Fruit fly (Drosophila melanogaster): ENCODE measurements around the gene CG45690.

CG45690 gene

dm6 chr2L:10682912-10683311 is 24.8 kb downstream of the CG45690 start:
- TF ChIP-seq fkh (GFP tag; optimal IDR thresholded peaks at IDR 0.05) (no peak), CG6792 (GFP tag; optimal IDR thresholded peaks at IDR 0.05) (no peak), Smox (GFP tag; optimal IDR thresholded peaks at IDR 0.05) (no peak), CG6276 (GFP tag; optimal IDR thresholded peaks at IDR 0.05) (no peak), CG6163 (GFP tag; IDR thresholded peaks at IDR 0.05) (no peak), eg (GFP tag; IDR thresholded peaks at IDR 0.05) (no peak), pdm3 (GFP tag; optimal IDR thresholded peaks at IDR 0.05) (no peak), acj6 (GFP tag; optimal IDR thresholded peaks at IDR 0.05) (no peak), Ets21C (GFP tag; optimal IDR thresholded peaks at IDR 0.05) (no peak), Eip78C (GFP tag) (no peak), CG11902 (GFP tag; optimal IDR thresholded peaks at IDR 0.05) (no peak), CG34406 (GFP tag; optimal IDR thresholded peaks at IDR 0.05) (no peak), OdsH (GFP tag; optimal IDR thresholded peaks at IDR 0.05) (no peak), topi (GFP tag; optimal IDR thresholded peaks at IDR 0.05) (no peak)

DNA sequence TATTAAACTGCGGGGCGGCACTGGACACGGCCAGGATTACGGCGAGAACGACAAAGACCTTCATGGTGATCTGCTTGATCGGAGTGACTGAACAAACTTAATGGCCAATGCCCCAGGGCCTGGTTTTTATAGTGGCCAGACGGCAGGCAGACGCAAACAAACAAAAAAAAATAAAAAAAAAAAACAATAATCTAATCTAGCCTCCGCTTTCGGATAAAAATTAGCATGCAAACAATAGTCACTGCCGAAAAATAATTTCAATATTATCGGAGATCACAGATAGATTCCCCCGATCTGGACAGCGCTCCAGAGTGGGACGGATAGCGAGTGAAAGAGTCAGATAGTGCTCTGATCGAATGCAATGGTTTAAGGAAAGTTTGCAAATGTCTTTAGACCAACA is 26.2 kb downstream of the CG45690 start, which contains the start of gene CG7299:
Gene CG7299 (minus strand): TSS at position 101 of the 400 bp plus-strand sequence.
- no peak for TF ChIP-seq CG11762 (GFP tag; optimal IDR thresholded peaks at IDR 0.05; ENCODE audit: insufficient read depth)
- no peak for TF ChIP-seq vri (GFP tag; optimal IDR thresholded peaks at IDR 0.05)
- no peak for TF ChIP-seq net (GFP tag; optimal IDR thresholded peaks at IDR 0.05)
- no peak for TF ChIP-seq CG11902 (GFP tag; optimal IDR thresholded peaks at IDR 0.05)
- no peak for TF ChIP-seq CG4318 (GFP tag; optimal IDR thresholded peaks at IDR 0.05)
- TF ChIP-seq CG1621 (tag; optimal IDR thresholded peaks at IDR 0.05), result no peak
- TF ChIP-seq CG31627 (GFP tag; optimal IDR thresholded peaks at IDR 0.05), result no peak

DNA sequence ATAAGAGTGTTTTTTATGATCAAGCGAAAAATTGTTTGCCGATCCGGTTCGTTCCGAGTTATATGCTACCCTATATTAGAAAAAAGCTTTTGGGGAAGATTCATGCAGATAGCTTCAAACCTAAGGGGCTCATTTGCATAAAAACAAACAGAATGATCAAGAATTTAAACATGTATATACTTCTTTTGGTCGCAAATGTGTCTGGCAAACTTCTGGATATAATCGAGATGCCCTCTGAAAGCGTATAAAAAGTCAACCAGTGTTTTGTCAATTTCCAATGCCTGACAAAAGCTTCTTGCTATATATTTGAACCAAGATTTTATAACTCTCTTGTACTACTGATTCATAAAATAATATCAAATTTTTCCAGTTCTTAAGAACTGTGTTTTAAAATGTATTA is 27.6 kb downstream of the CG45690 start:
- TF ChIP-seq CG7368 (GFP tag; optimal IDR thresholded peaks at IDR 0.05), result no peak
- TF ChIP-seq Ets96B (tag; optimal IDR thresholded peaks at IDR 0.05), result no peak
- no peak for TF ChIP-seq CG6276 (GFP tag; optimal IDR thresholded peaks at IDR 0.05)
- no peak for TF ChIP-seq CG8632 (GFP tag; optimal IDR thresholded peaks at IDR 0.05)
- TF ChIP-seq Smox (GFP tag; optimal IDR thresholded peaks at IDR 0.05), result no peak
- no peak for TF ChIP-seq CG11902 (GFP tag; optimal IDR thresholded peaks at IDR 0.05)
- TF ChIP-seq CG1621 (tag; optimal IDR thresholded peaks at IDR 0.05), result no peak
- TF ChIP-seq CG8319 (GFP tag; optimal IDR thresholded peaks at IDR 0.05), result no peak
- no peak for TF ChIP-seq Ets21C (GFP tag; optimal IDR thresholded peaks at IDR 0.05)

dm6 chr2L:10687009-10687793 is 29.1 kb downstream of the CG45690 start, which contains the start of gene CG7296:
Gene CG7296, minus strand, starts transcription at chr2L:10687066.
- no peak for TF ChIP-seq CG6163 (GFP tag; IDR thresholded peaks at IDR 0.05)
- no peak for TF ChIP-seq CG11902 (GFP tag; optimal IDR thresholded peaks at IDR 0.05)
- TF ChIP-seq CG15336 (GFP tag; IDR thresholded peaks at IDR 0.05), result no peak
- TF ChIP-seq Eip93F (GFP tag; optimal IDR thresholded peaks at IDR 0.05), result no peak
- no peak for TF ChIP-seq CG6808 (GFP tag; optimal IDR thresholded peaks at IDR 0.05)
- no peak for TF ChIP-seq achi (GFP tag; optimal IDR thresholded peaks at IDR 0.05)
- TF ChIP-seq Ets96B (tag; optimal IDR thresholded peaks at IDR 0.05), result no peak
- peak; percentile 10 for TF ChIP-seq Eip78C (GFP tag)
- TF ChIP-seq CG8119 (GFP tag; IDR thresholded peaks at IDR 0.05), result no peak
- no peak for TF ChIP-seq fd85E (GFP tag; optimal IDR thresholded peaks at IDR 0.05)
- TF ChIP-seq cyc (GFP tag; optimal IDR thresholded peaks at IDR 0.05), result no peak
- TF ChIP-seq vri (GFP tag; optimal IDR thresholded peaks at IDR 0.05), result no peak
- peak; percentile 33 for TF ChIP-seq CG1621 (tag; optimal IDR thresholded peaks at IDR 0.05)
- no peak for TF ChIP-seq net (GFP tag; optimal IDR thresholded peaks at IDR 0.05)
- TF ChIP-seq CG8319 (GFP tag; optimal IDR thresholded peaks at IDR 0.05), result no peak
- no peak for TF ChIP-seq Sox14 (GFP tag; optimal IDR thresholded peaks at IDR 0.05)

DNA sequence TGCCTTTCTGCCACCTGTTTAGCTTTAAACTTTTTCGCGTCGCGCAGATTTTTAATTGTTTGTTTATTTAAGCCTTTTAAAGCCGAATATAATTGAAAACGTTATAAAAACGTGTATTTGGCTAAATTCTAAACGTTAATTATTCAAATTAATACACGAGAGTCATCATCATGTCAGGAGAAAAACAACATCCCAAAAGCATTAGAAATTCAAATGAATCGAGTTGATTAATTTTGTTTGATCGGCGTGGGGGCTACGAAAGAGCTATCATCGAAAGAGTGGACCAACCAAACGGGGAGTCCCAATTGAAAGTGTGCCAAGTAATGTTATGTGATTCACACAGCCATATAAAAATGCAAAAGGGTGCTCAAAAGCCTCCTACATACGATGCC is 29.7 kb downstream of the CG45690 start:
- TF ChIP-seq lz (GFP tag; optimal IDR thresholded peaks at IDR 0.05) (no peak), CG8632 (GFP tag; optimal IDR thresholded peaks at IDR 0.05) (no peak), Blimp-1 (GFP tag; optimal IDR thresholded peaks at IDR 0.05) (no peak), Hr4 (GFP tag; optimal IDR thresholded peaks at IDR 0.05) (no peak)
